Worm (Caenorhabditis elegans): Measurements from ENCODE around the gene dkf-2.

ce11 chrV:16742123-16742522 is 5.3 kb upstream of the dkf-2 start, which contains the start of gene T25E12.6:
- TF ChIP-seq ama-1 (optimal IDR thresholded peaks at IDR 0.05) (no peak), lin-11 (tag; optimal IDR thresholded peaks at IDR 0.05) (no peak), ceh-30 (tag; optimal IDR thresholded peaks at IDR 0.05) (no peak), fax-1 (tag; optimal IDR thresholded peaks at IDR 0.05) (no peak)
